Worm (Caenorhabditis elegans) whole organism, L2 larva: Measurements from ENCODE around the gene ZK228.3.

Experiments
- Y55F3AM.14 ChIP-seq: fragments of 200-800 bp; sonication (Bioruptor generic); optimal IDR thresholded peaks from 2 replicates; lab custom pipeline; 2018; ENCODE audit warnings: mild to moderate bottlenecking, missing genetic modification characterization, missing compliant biosample characterization
- alr-1 ChIP-seq: fragments of 150-350 bp; optimal IDR thresholded peaks from 2 replicates; lab custom pipeline; 2014; ENCODE audit warnings: missing biosample characterization, missing genetic modification characterization
- ceh-16 ChIP-seq: fragments of 150-350 bp; optimal IDR thresholded peaks from 2 replicates; lab custom pipeline; 2014; ENCODE audit warnings: missing biosample characterization, missing genetic modification characterization
- fos-1 ChIP-seq: fragments of 150-350 bp; optimal IDR thresholded peaks from 2 replicates; lab custom pipeline; 2014; ENCODE audit warnings: missing biosample characterization, missing genetic modification characterization
- nhr-12 ChIP-seq: fragments of 150-350 bp; optimal IDR thresholded peaks from 2 replicates; lab custom pipeline; 2014; ENCODE audit warnings: missing biosample characterization, missing genetic modification characterization
- nhr-129 ChIP-seq: fragments of 150-350 bp; optimal IDR thresholded peaks from 2 replicates; lab custom pipeline; 2014; ENCODE audit warnings: missing biosample characterization, missing genetic modification characterization
- nhr-237 ChIP-seq: fragments of 150-350 bp; optimal IDR thresholded peaks from 2 replicates; lab custom pipeline; 2014; ENCODE audit warnings: missing biosample characterization, missing genetic modification characterization
- skn-1 ChIP-seq: sonication (generic microtip); optimal IDR thresholded peaks from 2 replicates; lab custom pipeline; 2017; ENCODE audit warnings: missing biosample characterization, missing genetic modification characterization
- sma-9 ChIP-seq, 2 experiments: fragments of 150-350 bp in 1 of 2; sonication (generic microtip) in 1 of 2; optimal IDR thresholded peaks; 2 replicates each; lab custom pipeline; 2014 to 2016; ENCODE audit warnings: missing genetic modification characterization in 2 of 2, mild to moderate bottlenecking in 1 of 2, missing biosample characterization in 1 of 2, missing compliant biosample characterization in 1 of 2, missing genetic modification reagents in 1 of 2, moderate library complexity in 1 of 2
- snpc-4 ChIP-seq: fragments of 150-350 bp; optimal IDR thresholded peaks from 2 replicates; lab custom pipeline; 2014; ENCODE audit warnings: missing biosample characterization, missing genetic modification characterization
- unc-62 ChIP-seq: fragments of 150-350 bp; optimal IDR thresholded peaks from 2 replicates; lab custom pipeline; 2014; ENCODE audit warnings: missing biosample characterization, missing genetic modification reagents, missing genetic modification characterization
- zag-1 ChIP-seq: fragments of 150-350 bp; optimal IDR thresholded peaks from 2 replicates; lab custom pipeline; 2014; ENCODE audit warnings: missing biosample characterization, missing genetic modification characterization
- ztf-11 ChIP-seq: sonication (generic microtip); optimal IDR thresholded peaks from 2 replicates; lab custom pipeline; 2017; ENCODE audit warnings: missing biosample characterization, missing genetic modification characterization
- ztf-4 ChIP-seq: fragments of 150-350 bp; optimal IDR thresholded peaks from 2 replicates; lab custom pipeline; 2014; ENCODE audit warnings: missing biosample characterization, missing genetic modification characterization

- TF ChIP-seq skn-1 (tag; lab: Kevin White, UChicago) (no peak), zag-1 (tag; lab: Kevin White, UChicago) (no peak), ztf-11 (tag; lab: Kevin White, UChicago) (no peak), ceh-16 (no peak), ztf-4 (tag; lab: Kevin White, UChicago) (no peak), nhr-129 (tag; lab: Kevin White, UChicago) (no peak), nhr-237 (tag; lab: Kevin White, UChicago) (no peak), nhr-12 (tag; lab: Kevin White, UChicago) (no peak), alr-1 (tag; lab: Kevin White, UChicago) (no peak), Y55F3AM.14 (no peak), fos-1 (tag; lab: Kevin White, UChicago) (no peak), sma-9 (GFP tag; optimal IDR thresholded peaks at IDR 0.05; lab: Kevin White, UChicago) (no peak), sma-9 (tag; optimal IDR thresholded peaks at IDR 0.05; lab: Kevin White, UChicago) (no peak), snpc-4 (tag; lab: Kevin White, UChicago) (no peak), unc-62 (GFP tag; lab: Kevin White, UChicago) (no peak)
Observed at ce11 chrV:18424471-18424870, 36.6 kb downstream of the ZK228.3 start, which contains the start of gene ZK262.4.
